Fruit fly (Drosophila melanogaster): Measurements from ENCODE around the gene CD98hc.
A peak's percentile ranks its signal among the peaks of the same experiment; 100 is the strongest.

CD98hc gene

dm6 chr3R:7973049-7973448 is 5.2 kb downstream of the CD98hc start (continued):
- TF ChIP-seq CG8765 (GFP tag; IDR thresholded peaks at IDR 0.05) (no peak), Nf-YB (GFP tag; optimal IDR thresholded peaks at IDR 0.05) (no peak), CG18764 (GFP tag; optimal IDR thresholded peaks at IDR 0.05) (no peak), bbx (GFP tag; IDR thresholded peaks at IDR 0.05; ENCODE audit: partially characterized antibody) (no peak), Lhr (GFP tag; optimal IDR thresholded peaks at IDR 0.05) (peak; percentile 7), CG11398 (GFP tag; optimal IDR thresholded peaks at IDR 0.05) (no peak), CG10209 (GFP tag; optimal IDR thresholded peaks at IDR 0.05) (no peak), Lpt (GFP tag; optimal IDR thresholded peaks at IDR 0.05) (no peak), zfh2 (GFP tag; optimal IDR thresholded peaks at IDR 0.05) (no peak), stwl (tag; optimal IDR thresholded peaks at IDR 0.05) (peak; percentile 11), CG9215 (GFP tag; IDR thresholded peaks at IDR 0.05) (no peak), hbn (GFP tag; IDR thresholded peaks at IDR 0.05; ENCODE audit: partially characterized antibody) (no peak), exex (tag; optimal IDR thresholded peaks at IDR 0.05) (no peak), CG15011 (GFP tag; optimal IDR thresholded peaks at IDR 0.05) (no peak), CG1603 (tag; optimal IDR thresholded peaks at IDR 0.05) (peak; percentile 29), Vsx1 (GFP tag; optimal IDR thresholded peaks at IDR 0.05) (no peak), pzg (GFP tag; optimal IDR thresholded peaks at IDR 0.05) (peak; percentile 48), trem (tag; optimal IDR thresholded peaks at IDR 0.05) (peak; percentile 18), Scr (GFP tag; IDR thresholded peaks at IDR 0.05; ENCODE audit: partially characterized antibody) (peak; percentile 47; the same call in 1 of the 2 replicates), Dp (GFP tag; optimal IDR thresholded peaks at IDR 0.05) (peak; percentile 72), unc-4 (GFP tag; IDR thresholded peaks at IDR 0.05; ENCODE audit: partially characterized antibody) (0 out of 2 replicates have a peak, but pooled peaks have one; percentile 22), CG2116 (GFP tag; optimal IDR thresholded peaks at IDR 0.05) (no peak), hkb (optimal IDR thresholded peaks at IDR 0.05) (no peak), hkb (GFP tag; IDR thresholded peaks at IDR 0.05) (peak; percentile 39; the same call in 1 of the 2 replicates), caup (GFP tag; optimal IDR thresholded peaks at IDR 0.05; ENCODE audit: severe bottlenecking) (no peak), Med (GFP tag) (peak; percentile 34), C15 (GFP tag; IDR thresholded peaks at IDR 0.05) (no peak), Ada2b (GFP tag; IDR thresholded peaks at IDR 0.05) (peak; percentile 30; the same call in 1 of the 2 replicates), seq (GFP tag; IDR thresholded peaks at IDR 0.05) (no peak), Abd-B (GFP tag; optimal IDR thresholded peaks at IDR 0.05) (no peak), wdn (GFP tag; IDR thresholded peaks at IDR 0.05) (no peak), nerfin-1 (tag; optimal IDR thresholded peaks at IDR 0.05) (no peak), lab (GFP tag; optimal IDR thresholded peaks at IDR 0.05) (no peak), CG4707 (GFP tag; optimal IDR thresholded peaks at IDR 0.05) (no peak), bab2 (GFP tag; optimal IDR thresholded peaks at IDR 0.05) (no peak), Sox100B (GFP tag; optimal IDR thresholded peaks at IDR 0.05) (no peak)

dm6 chr3R:7972179-7972578 is 6.0 kb downstream of the CD98hc start:
- TF ChIP-seq tap (tag; optimal IDR thresholded peaks at IDR 0.05) (peak; percentile 33), seq (GFP tag; IDR thresholded peaks at IDR 0.05) (no peak), vvl (GFP tag; IDR thresholded peaks at IDR 0.05) (no peak), CG15479 (GFP tag; optimal IDR thresholded peaks at IDR 0.05) (no peak), CG9215 (GFP tag; IDR thresholded peaks at IDR 0.05) (no peak), CG1832 (GFP tag; optimal IDR thresholded peaks at IDR 0.05) (no peak), tgo (GFP tag; IDR thresholded peaks at IDR 0.05) (no peak), ttk (GFP tag; IDR thresholded peaks at IDR 0.05) (no peak), nerfin-1 (tag; optimal IDR thresholded peaks at IDR 0.05) (peak; percentile 78), Nf-YC (tag; optimal IDR thresholded peaks at IDR 0.05) (no peak), Dad (GFP tag; optimal IDR thresholded peaks at IDR 0.05) (no peak), caup (GFP tag; optimal IDR thresholded peaks at IDR 0.05; ENCODE audit: severe bottlenecking) (no peak), CG2199 (GFP tag; IDR thresholded peaks at IDR 0.05) (0 out of 3 replicates have a peak, but pooled peaks have one; percentile 52), kay (GFP tag; optimal IDR thresholded peaks at IDR 0.05) (no peak)
